Worm (Caenorhabditis elegans): ENCODE measurements around the gene zig-12.

DNA sequence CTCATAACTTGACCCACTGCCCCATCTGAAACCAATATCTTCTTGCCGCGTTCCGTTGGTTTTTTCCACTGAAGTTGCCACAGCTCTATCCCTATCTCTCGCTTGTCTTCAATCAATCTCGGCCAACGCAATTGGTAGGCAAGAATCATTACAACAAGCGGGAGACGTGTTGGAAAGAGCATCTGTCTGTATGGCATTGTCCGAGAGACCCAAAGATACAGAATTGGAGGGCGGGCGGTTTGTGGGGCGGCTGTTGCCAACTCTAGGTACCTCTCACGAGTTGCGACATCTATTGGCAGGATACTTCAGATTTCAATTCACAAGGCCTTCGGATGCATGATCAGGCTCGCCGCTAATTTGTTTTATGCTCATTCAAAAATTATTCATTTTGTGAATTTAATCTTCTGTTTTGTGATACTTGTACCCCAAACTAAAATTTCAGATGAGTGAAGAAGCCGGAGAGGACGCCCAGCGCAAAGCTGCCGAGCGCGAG lies 25.4 kb downstream of the zig-12 start, which contains the start of gene unc-27:
- TF ChIP-seq ama-1 (optimal IDR thresholded peaks at IDR 0.05) (no peak), nhr-11 (tag; optimal IDR thresholded peaks at IDR 0.05) (no peak), sox-4 (tag; optimal IDR thresholded peaks at IDR 0.05) (no peak), tbx-2 (tag; optimal IDR thresholded peaks at IDR 0.05) (no peak), pag-3 (tag; optimal IDR thresholded peaks at IDR 0.05; ENCODE audit: borderline replicate concordance) (no peak), T23F11.4 (GFP tag; optimal IDR thresholded peaks at IDR 0.05) (no peak), pha-4 (tag; optimal IDR thresholded peaks at IDR 0.05) (no peak), tbx-7 (tag; optimal IDR thresholded peaks at IDR 0.05) (no peak), hlh-13 (GFP tag; optimal IDR thresholded peaks at IDR 0.05) (no peak), ceh-22 (tag; optimal IDR thresholded peaks at IDR 0.05) (no peak), ceh-2 (tag; optimal IDR thresholded peaks at IDR 0.05) (no peak), fkh-10 (GFP tag; optimal IDR thresholded peaks at IDR 0.05) (no peak)

Measured in whole organism, late embryonic.